Worm (Caenorhabditis elegans) whole organism, early embryonic: Measurements from ENCODE around the gene T25F10.1.

ENCODE experiments used
- B0310.2 ChIP-seq: sonication (generic microtip); optimal IDR thresholded peaks from 2 replicates; lab custom pipeline; 2016; ENCODE audit warnings: mild to moderate bottlenecking, missing genetic modification characterization, missing compliant biosample characterization
- F13C5.2 ChIP-seq: sonication (generic microtip); optimal IDR thresholded peaks from 2 replicates; lab custom pipeline; 2017; ENCODE audit warnings: mild to moderate bottlenecking, missing genetic modification characterization, inconsistent platforms, missing compliant biosample characterization
- aly-1 ChIP-seq: sonication (generic microtip); optimal IDR thresholded peaks from 2 replicates; lab custom pipeline; 2016; ENCODE audit warnings: missing genetic modification characterization, missing compliant biosample characterization
- ama-1 ChIP-seq: fragments of 150-350 bp; optimal IDR thresholded peaks from 2 replicates; lab custom pipeline; 2014
- ceh-13 ChIP-seq: fragments of 200-800 bp; sonication (Bioruptor generic); optimal IDR thresholded peaks from 2 replicates; lab custom pipeline; 2018; ENCODE audit warnings: mild to moderate bottlenecking, missing genetic modification characterization, missing compliant biosample characterization
- ceh-36 ChIP-seq: sonication (generic microtip); optimal IDR thresholded peaks from 2 replicates; lab custom pipeline; 2016; ENCODE audit warnings: missing genetic modification characterization, inconsistent platforms, missing compliant biosample characterization
- ets-7 ChIP-seq: sonication (generic microtip); optimal IDR thresholded peaks from 2 replicates; lab custom pipeline; 2016; ENCODE audit warnings: missing genotype, missing genetic modification characterization, missing compliant biosample characterization
- flt-1 ChIP-seq: fragments of 200-800 bp; sonication (Bioruptor generic); IDR thresholded peaks from 2 replicates; pipeline ENCODE4 v1.3.6; 2022; ENCODE audit warnings: missing genetic modification characterization, missing compliant biosample characterization
- hmbx-1 ChIP-seq: sonication (generic microtip); optimal IDR thresholded peaks from 2 replicates; lab custom pipeline; 2016; ENCODE audit warnings: mild to moderate bottlenecking, missing genetic modification characterization, missing compliant biosample characterization
- hmg-4 ChIP-seq: fragments of 200-800 bp; sonication (Bioruptor generic); optimal IDR thresholded peaks from 2 replicates; lab custom pipeline; 2018; ENCODE audit warnings: mild to moderate bottlenecking, missing genetic modification characterization, missing compliant biosample characterization
- hnd-1 ChIP-seq: sonication (generic microtip); optimal IDR thresholded peaks from 2 replicates; lab custom pipeline; 2016; ENCODE audit warnings: missing genetic modification characterization, missing compliant biosample characterization
- pes-1 ChIP-seq: fragments of 200-800 bp; sonication (Bioruptor generic); IDR thresholded peaks from 2 replicates; pipeline ENCODE4 v1.3.6; 2022; ENCODE audit warnings: missing genetic modification reagents, missing genetic modification characterization, missing compliant biosample characterization
- scrt-1 ChIP-seq: fragments of 200-800 bp; sonication (Bioruptor generic); IDR thresholded peaks from 2 replicates; pipeline ENCODE4 v1.3.6; 2022; ENCODE audit warnings: missing genetic modification characterization, missing compliant biosample characterization
- sea-1 ChIP-seq: fragments of 200-800 bp; sonication (Bioruptor generic); conservative IDR thresholded peaks from 2 replicates; pipeline ENCODE4 v1.3.6; 2022; ENCODE audit warnings: missing genetic modification characterization, missing compliant biosample characterization
- tbx-11 ChIP-seq: fragments of 200-800 bp; sonication (Bioruptor generic); IDR thresholded peaks from 2 replicates; pipeline ENCODE4 v1.3.6; 2022; ENCODE audit warnings: missing genetic modification characterization, missing compliant biosample characterization
- tbx-37 ChIP-seq: fragments of 200-800 bp; sonication (Bioruptor generic); conservative IDR thresholded peaks from 2 replicates; pipeline ENCODE4 v1.3.6; 2022; ENCODE audit warnings: missing genetic modification reagents, missing genetic modification characterization, missing compliant biosample characterization
- tra-4 ChIP-seq: sonication (generic microtip); optimal IDR thresholded peaks from 2 replicates; lab custom pipeline; 2017; ENCODE audit warnings: missing genetic modification characterization, missing compliant biosample characterization

Gene T25F10.1

ce11 chrV:6768452-6768929, at the start of gene T25F10.1, which contains the start of gene clik-1:
Gene T25F10.1 (plus strand): TSS chrV:6768502.
Gene clik-1 (minus strand): TSS chrV:6768732.
- no peak for TF ChIP-seq sea-1 (GFP tag; lab: Robert Waterston, UW)
- no peak for TF ChIP-seq tbx-11 (GFP tag; lab: Robert Waterston, UW)
- TF ChIP-seq flt-1 (GFP tag; lab: Robert Waterston, UW) = no peak
- TF ChIP-seq F13C5.2 (tag; lab: Kevin White, UChicago) = no peak
- TF ChIP-seq aly-1 (tag; lab: Kevin White, UChicago) = no peak
- no peak for TF ChIP-seq tbx-37 (GFP tag; lab: Robert Waterston, UW)
- no peak for TF ChIP-seq B0310.2 (tag; lab: Kevin White, UChicago)
- no peak for TF ChIP-seq ets-7 (tag; lab: Kevin White, UChicago)
- no peak for TF ChIP-seq ama-1 (lab: Kevin White, UChicago)
- no peak for TF ChIP-seq ceh-36
- TF ChIP-seq hmg-4 (GFP tag; lab: Kevin White, UChicago) = no peak
- TF ChIP-seq scrt-1 (GFP tag; lab: Robert Waterston, UW) = no peak
- TF ChIP-seq hmbx-1 = no peak
- no peak for TF ChIP-seq pes-1 (GFP tag; lab: Robert Waterston, UW)
- TF ChIP-seq ceh-13 (GFP tag; lab: Kevin White, UChicago) = no peak

- TF ChIP-seq hmg-4 (GFP tag; lab: Kevin White, UChicago) (no peak), hmbx-1 (no peak), scrt-1 (GFP tag; lab: Robert Waterston, UW) (no peak), tbx-37 (GFP tag; lab: Robert Waterston, UW) (no peak), tra-4 (tag; lab: Kevin White, UChicago) (no peak), tbx-11 (GFP tag; lab: Robert Waterston, UW) (no peak), ceh-13 (GFP tag; lab: Kevin White, UChicago) (no peak)
These were observed 45.9 kb upstream of the T25F10.1 start, which contains the start of gene ZC487.2 for ce11 chrV:6722378-6722777. Gene ZC487.2 (minus strand): TSS chrV:6722478.

ce11 chrV:6726279-6726678, 42.0 kb upstream of the T25F10.1 start:
- no peak for TF ChIP-seq sea-1 (GFP tag; lab: Robert Waterston, UW)
- TF ChIP-seq ceh-36 = no peak
- TF ChIP-seq tra-4 (tag; lab: Kevin White, UChicago) = no peak
- no peak for TF ChIP-seq F13C5.2 (tag; lab: Kevin White, UChicago)
- no peak for TF ChIP-seq tbx-37 (GFP tag; lab: Robert Waterston, UW)
- no peak for TF ChIP-seq aly-1 (tag; lab: Kevin White, UChicago)

- no peak for TF ChIP-seq aly-1 (tag; lab: Kevin White, UChicago)
- no peak for TF ChIP-seq scrt-1 (GFP tag; lab: Robert Waterston, UW)
These were observed 41.1 kb upstream of the T25F10.1 start, which contains the start of gene ZC487.1 for ce11 chrV:6727222-6727621. Gene ZC487.1 (plus strand): TSS chrV:6727522.

- TF ChIP-seq ama-1 (lab: Kevin White, UChicago) (no peak), tbx-37 (GFP tag; lab: Robert Waterston, UW) (no peak), ceh-36 (no peak), aly-1 (tag; lab: Kevin White, UChicago) (no peak), flt-1 (GFP tag; lab: Robert Waterston, UW) (no peak), tra-4 (tag; lab: Kevin White, UChicago) (no peak), scrt-1 (GFP tag; lab: Robert Waterston, UW) (no peak), hmbx-1 (no peak), tbx-11 (GFP tag; lab: Robert Waterston, UW) (no peak), hnd-1 (no peak), ceh-13 (GFP tag; lab: Kevin White, UChicago) (no peak)
These were observed 36.7 kb upstream of the T25F10.1 start, which contains the start of gene grl-9 for ce11 chrV:6731594-6731993. Gene grl-9 (minus strand): TSS chrV:6731694.

ce11 chrV:6732995-6733394, 35.3 kb upstream of the T25F10.1 start, which contains the start of gene grl-8:
Gene grl-8 (minus strand): TSS chrV:6733095.
- TF ChIP-seq F13C5.2 (tag; lab: Kevin White, UChicago) (no peak), pes-1 (GFP tag; lab: Robert Waterston, UW) (no peak), hmbx-1 (no peak), B0310.2 (tag; lab: Kevin White, UChicago) (no peak), tra-4 (tag; lab: Kevin White, UChicago) (no peak), hmg-4 (GFP tag; lab: Kevin White, UChicago) (no peak), aly-1 (tag; lab: Kevin White, UChicago) (no peak), ets-7 (tag; lab: Kevin White, UChicago) (no peak), ama-1 (lab: Kevin White, UChicago) (no peak)

- TF ChIP-seq tra-4 (tag; lab: Kevin White, UChicago) = no peak
- no peak for TF ChIP-seq ceh-36
- no peak for TF ChIP-seq pes-1 (GFP tag; lab: Robert Waterston, UW)
- no peak for TF ChIP-seq tbx-37 (GFP tag; lab: Robert Waterston, UW)
- no peak for TF ChIP-seq sea-1 (GFP tag; lab: Robert Waterston, UW)
- TF ChIP-seq hmg-4 (GFP tag; lab: Kevin White, UChicago) = no peak
- TF ChIP-seq hmbx-1 = no peak
- no peak for TF ChIP-seq flt-1 (GFP tag; lab: Robert Waterston, UW)
- no peak for TF ChIP-seq aly-1 (tag; lab: Kevin White, UChicago)
- TF ChIP-seq B0310.2 (tag; lab: Kevin White, UChicago) = no peak
- TF ChIP-seq tbx-11 (GFP tag; lab: Robert Waterston, UW) = no peak
- TF ChIP-seq hnd-1 = no peak
These were observed 32.2 kb upstream of the T25F10.1 start for ce11 chrV:6736108-6736507.

- TF ChIP-seq aly-1 (tag; lab: Kevin White, UChicago) (no peak), flt-1 (GFP tag; lab: Robert Waterston, UW) (no peak), pes-1 (GFP tag; lab: Robert Waterston, UW) (no peak), F13C5.2 (tag; lab: Kevin White, UChicago) (no peak), hmbx-1 (no peak), scrt-1 (GFP tag; lab: Robert Waterston, UW) (no peak), sea-1 (GFP tag; lab: Robert Waterston, UW) (no peak), B0310.2 (tag; lab: Kevin White, UChicago) (no peak), hnd-1 (no peak), ama-1 (lab: Kevin White, UChicago) (no peak), hmg-4 (GFP tag; lab: Kevin White, UChicago) (no peak), ceh-36 (no peak), tbx-11 (GFP tag; lab: Robert Waterston, UW) (no peak), ceh-13 (GFP tag; lab: Kevin White, UChicago) (no peak), ets-7 (tag; lab: Kevin White, UChicago) (no peak), tra-4 (tag; lab: Kevin White, UChicago) (no peak), tbx-37 (GFP tag; lab: Robert Waterston, UW) (no peak)
These were observed 31.4 kb upstream of the T25F10.1 start for ce11 chrV:6736877-6737276.
